Worm (Caenorhabditis elegans): Measurements from ENCODE around the gene F55C5.10.

DNA sequence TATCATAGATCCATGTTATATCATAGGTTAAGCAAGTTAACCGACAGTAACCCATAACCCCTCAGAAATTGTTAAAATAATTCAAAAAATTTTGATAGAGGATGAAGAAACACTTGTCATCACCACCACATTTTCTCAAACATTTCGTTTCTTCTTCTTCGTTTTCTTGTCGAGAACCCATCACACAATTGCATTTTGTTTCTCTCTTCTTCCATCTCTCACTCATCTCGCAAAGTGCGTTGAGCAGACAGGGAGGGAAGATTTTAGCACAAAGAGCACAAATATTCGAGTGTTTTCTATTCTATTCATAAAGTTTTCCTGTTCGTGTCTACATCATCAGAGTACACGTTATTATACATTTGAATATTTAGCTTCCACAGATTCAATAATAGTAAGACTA lies 31.1 kb downstream of the F55C5.10 start:
- TF ChIP-seq W03F9.2 (tag; optimal IDR thresholded peaks at IDR 0.05) (no peak), dao-5 (tag; optimal IDR thresholded peaks at IDR 0.05) (no peak)

All from whole organism, L4/young adult.